Fruit fly (Drosophila melanogaster) whole organism, embryonic: Measurements from ENCODE around the gene CG33969.

ENCODE experiments used
- B-H1 ChIP-seq: fragments of 200-800 bp; sonication (Bioruptor generic); IDR thresholded peaks from 3 replicates; pipeline ENCODE4 v1.3.6; 2022; ENCODE audit warnings: missing biosample characterization, missing genetic modification characterization
- BEAF-32 ChIP-seq: fragments of 200-800 bp; sonication (Bioruptor generic); optimal IDR thresholded peaks from 3 replicates; lab custom pipeline; 2017; ENCODE audit warnings: missing biosample characterization, missing genetic modification characterization, mild to moderate bottlenecking, moderate library complexity, missing genetic modification reagents
- C15 ChIP-seq: fragments of 200-800 bp; sonication (Bioruptor generic); IDR thresholded peaks from 3 replicates; pipeline ENCODE4 v1.3.6; 2022; ENCODE audit warnings: missing biosample characterization, missing genetic modification characterization
- CG12744 ChIP-seq: fragments of 200-800 bp; sonication (Bioruptor generic); optimal IDR thresholded peaks from 2 replicates; lab custom pipeline; 2016; ENCODE audit warnings: missing biosample characterization, missing genetic modification characterization
- CG1529 ChIP-seq: fragments of 200-800 bp; sonication (Bioruptor generic); optimal IDR thresholded peaks from 3 replicates; lab custom pipeline; 2018; ENCODE audit warnings: missing biosample characterization, missing genetic modification characterization
- CG17385 ChIP-seq: fragments of 200-800 bp; sonication (Bioruptor generic); optimal IDR thresholded peaks from 3 replicates; lab custom pipeline; 2018; ENCODE audit warnings: missing biosample characterization, mild to moderate bottlenecking, missing genetic modification characterization
- CG17829 ChIP-seq: fragments of 200-800 bp; optimal IDR thresholded peaks from 2 replicates; lab custom pipeline; 2019; ENCODE audit warnings: missing biosample characterization, mild to moderate bottlenecking, missing genetic modification characterization, moderate library complexity
- CG31388 ChIP-seq: fragments of 200-800 bp; sonication (Bioruptor generic); optimal IDR thresholded peaks from 2 replicates; lab custom pipeline; 2016; ENCODE audit warnings: missing biosample characterization, missing genetic modification characterization
- CG32767 ChIP-seq: fragments of 200-800 bp; sonication (Bioruptor generic); IDR thresholded peaks from 2 replicates; pipeline ENCODE4 v1.3.6; 2022; ENCODE audit warnings: missing biosample characterization, missing genetic modification characterization
- CG5180 ChIP-seq: fragments of 200-800 bp; sonication (Bioruptor generic); optimal IDR thresholded peaks from 3 replicates; lab custom pipeline; 2017; ENCODE audit warnings: missing biosample characterization, missing genetic modification characterization, mild to moderate bottlenecking, moderate library complexity, missing genetic modification reagents
- CG6765 ChIP-seq: fragments of 200-800 bp; sonication (Bioruptor generic); optimal IDR thresholded peaks from 3 replicates; lab custom pipeline; 2017; ENCODE audit warnings: missing biosample characterization, mild to moderate bottlenecking, missing genetic modification characterization
- CG6791 ChIP-seq: fragments of 200-800 bp; sonication (Bioruptor generic); IDR thresholded peaks from 3 replicates; pipeline ENCODE4 v1.3.6; 2022; ENCODE audit warnings: missing biosample characterization, missing genetic modification characterization; ENCODE audit not compliant: partially characterized antibody
- CG6854 ChIP-seq: fragments of 200-800 bp; sonication (Bioruptor generic); optimal IDR thresholded peaks from 3 replicates; lab custom pipeline; 2017; ENCODE audit warnings: missing biosample characterization, mild to moderate bottlenecking, missing genetic modification characterization
- CG9932 ChIP-seq: fragments of 200-800 bp; sonication (Bioruptor generic); IDR thresholded peaks from 2 replicates; pipeline ENCODE4 v1.3.6; 2022; ENCODE audit warnings: missing biosample characterization, missing genetic modification characterization
- CHES-1-like ChIP-seq: fragments of 200-800 bp; sonication (Bioruptor generic); optimal IDR thresholded peaks from 2 replicates; lab custom pipeline; 2016; ENCODE audit warnings: missing biosample characterization, missing genetic modification characterization
- CrebB ChIP-seq: fragments of 200-800 bp; sonication (Bioruptor generic); optimal IDR thresholded peaks from 3 replicates; lab custom pipeline; 2018; ENCODE audit warnings: missing biosample characterization, mild to moderate bottlenecking, missing genetic modification characterization
- D19A ChIP-seq: fragments of 200-800 bp; optimal IDR thresholded peaks from 3 replicates; lab custom pipeline; 2019; ENCODE audit warnings: missing biosample characterization, mild to moderate bottlenecking, missing genetic modification characterization, moderate library complexity
- D19B ChIP-seq: fragments of 200-800 bp; sonication (Bioruptor generic); optimal IDR thresholded peaks from 2 replicates; lab custom pipeline; 2017; ENCODE audit warnings: missing biosample characterization, mild to moderate bottlenecking, missing genetic modification characterization
- Dek ChIP-seq: fragments of 200-800 bp; sonication (Bioruptor generic); optimal IDR thresholded peaks from 3 replicates; lab custom pipeline; 2019; ENCODE audit warnings: missing biosample characterization, mild to moderate bottlenecking, missing genetic modification characterization, moderate library complexity
- GATAe ChIP-seq: fragments of 200-800 bp; sonication (Bioruptor generic); conservative IDR thresholded peaks from 2 replicates; pipeline ENCODE4 v1.3.6; 2022; ENCODE audit warnings: missing biosample characterization, missing genetic modification characterization
- HLH3B ChIP-seq: fragments of 200-800 bp; sonication (Bioruptor generic); IDR thresholded peaks from 2 replicates; pipeline ENCODE4 v1.3.6; 2022; ENCODE audit warnings: missing biosample characterization, missing genetic modification characterization
- HmgD ChIP-seq: fragments of 200-800 bp; sonication (Bioruptor generic); optimal IDR thresholded peaks from 3 replicates; lab custom pipeline; 2016; ENCODE audit warnings: missing biosample characterization, missing genetic modification characterization
- Hsf ChIP-seq: fragments of 200-800 bp; sonication (Bioruptor generic); optimal IDR thresholded peaks from 3 replicates; lab custom pipeline; 2016; ENCODE audit warnings: missing biosample characterization, missing genetic modification characterization
- Lim3 ChIP-seq: fragments of 200-800 bp; sonication (Bioruptor generic); IDR thresholded peaks from 2 replicates; pipeline ENCODE4 v1.3.6; 2022; ENCODE audit warnings: missing biosample characterization, missing genetic modification characterization
- Optix ChIP-seq: fragments of 200-800 bp; sonication (Bioruptor generic); IDR thresholded peaks from 3 replicates; pipeline ENCODE4 v1.3.6; 2022; ENCODE audit warnings: missing biosample characterization, missing genetic modification characterization
- Tbp ChIP-seq: fragments of >200 bp; optimal IDR thresholded peaks from 2 replicates; lab custom pipeline; 2018; ENCODE audit warnings: missing biosample characterization, missing genetic modification characterization
- amos ChIP-seq: fragments of 200-800 bp; sonication (Bioruptor generic); IDR thresholded peaks from 2 replicates; pipeline ENCODE4 v1.3.6; 2022; ENCODE audit warnings: missing biosample characterization, missing genetic modification characterization; ENCODE audit not compliant: partially characterized antibody
- ara ChIP-seq: fragments of 200-800 bp; sonication (Bioruptor generic); IDR thresholded peaks from 2 replicates; pipeline ENCODE4 v1.3.6; 2022; ENCODE audit warnings: missing biosample characterization, missing genetic modification characterization
- br ChIP-seq: fragments of >200 bp; optimal IDR thresholded peaks from 2 replicates; lab custom pipeline; 2017
- bsh ChIP-seq, 2 experiments: fragments of 200-800 bp; sonication (Bioruptor generic); optimal IDR thresholded peaks; 2 replicates each; lab custom pipeline; 2017 to 2018; ENCODE audit warnings: mild to moderate bottlenecking in 2 of 2, missing biosample characterization in 2 of 2, missing genetic modification characterization in 2 of 2, moderate library complexity in 1 of 2
- dati ChIP-seq: fragments of 200-800 bp; sonication (Bioruptor generic); IDR thresholded peaks from 2 replicates; pipeline ENCODE4 v1.3.6; 2022; ENCODE audit warnings: missing biosample characterization, missing genetic modification characterization
- fd102C ChIP-seq: fragments of 200-800 bp; sonication (Bioruptor generic); optimal IDR thresholded peaks from 2 replicates; lab custom pipeline; 2018; ENCODE audit warnings: missing biosample characterization, mild to moderate bottlenecking, missing genetic modification characterization, moderate library complexity
- fu2 ChIP-seq: fragments of 200-800 bp; sonication (Bioruptor generic); optimal IDR thresholded peaks from 2 replicates; lab custom pipeline; 2016; ENCODE audit warnings: missing biosample characterization, missing genetic modification characterization
- ham ChIP-seq: fragments of 200-800 bp; sonication (Bioruptor generic); IDR thresholded peaks from 2 replicates; pipeline ENCODE4 v1.3.6; 2022; ENCODE audit warnings: missing biosample characterization, missing genetic modification characterization
- hb ChIP-seq: fragments of 200-800 bp; sonication (Bioruptor generic); IDR thresholded peaks from 3 replicates; pipeline ENCODE4 v1.3.6; 2022; ENCODE audit warnings: missing biosample characterization, missing genetic modification characterization; ENCODE audit not compliant: partially characterized antibody
- jigr1 ChIP-seq: fragments of 200-800 bp; sonication (Bioruptor generic); IDR thresholded peaks from 3 replicates; pipeline ENCODE4 v1.3.6; 2022; ENCODE audit warnings: missing biosample characterization, missing genetic modification characterization
- kay ChIP-seq: fragments of 200-800 bp; sonication (Bioruptor generic); optimal IDR thresholded peaks from 2 replicates; lab custom pipeline; 2016; ENCODE audit warnings: missing biosample characterization, missing genetic modification characterization
- lbe ChIP-seq: fragments of 200-800 bp; sonication (Bioruptor generic); optimal IDR thresholded peaks from 2 replicates; lab custom pipeline; 2016; ENCODE audit warnings: missing biosample characterization, mild to moderate bottlenecking, missing genetic modification characterization
- org-1 ChIP-seq: fragments of 200-800 bp; sonication (Bioruptor generic); optimal IDR thresholded peaks from 2 replicates; lab custom pipeline; 2017; ENCODE audit warnings: missing biosample characterization, missing genetic modification characterization
- phol ChIP-seq: fragments of 200-800 bp; sonication (Bioruptor generic); optimal IDR thresholded peaks from 3 replicates; lab custom pipeline; 2018; ENCODE audit warnings: missing biosample characterization, mild to moderate bottlenecking, missing genetic modification characterization, moderate library complexity
- pnt ChIP-seq: fragments of 200-800 bp; sonication (Bioruptor generic); optimal IDR thresholded peaks from 3 replicates; lab custom pipeline; 2016; ENCODE audit warnings: missing biosample characterization, missing genetic modification characterization
- pros ChIP-seq: fragments of 200-800 bp; sonication (Bioruptor generic); optimal IDR thresholded peaks from 3 replicates; lab custom pipeline; 2019; ENCODE audit warnings: missing biosample characterization, mild to moderate bottlenecking, missing genetic modification characterization, moderate library complexity
- psq ChIP-seq: fragments of 200-800 bp; sonication (Bioruptor generic); optimal IDR thresholded peaks from 2 replicates; lab custom pipeline; 2017; ENCODE audit warnings: missing biosample characterization, missing genetic modification characterization
- ro ChIP-seq: fragments of 200-800 bp; sonication (Bioruptor generic); IDR thresholded peaks from 2 replicates; pipeline ENCODE4 v1.3.6; 2022; ENCODE audit warnings: missing biosample characterization, missing genetic modification characterization
- sisA ChIP-seq: fragments of 200-800 bp; sonication (Bioruptor generic); IDR thresholded peaks from 2 replicates; pipeline ENCODE4 v1.3.6; 2022; ENCODE audit warnings: missing biosample characterization, missing genetic modification characterization
- ssp ChIP-seq: fragments of 200-800 bp; sonication (Bioruptor generic); IDR thresholded peaks from 2 replicates; pipeline ENCODE4 v1.3.6; 2022; ENCODE audit warnings: missing biosample characterization, missing genetic modification characterization
- tna ChIP-seq: fragments of 200-800 bp; sonication (Bioruptor generic); IDR thresholded peaks from 2 replicates; pipeline ENCODE4 v1.3.6; 2022; ENCODE audit warnings: missing biosample characterization, missing genetic modification characterization; ENCODE audit not compliant: partially characterized antibody
- trh ChIP-seq: fragments of 200-800 bp; sonication (Bioruptor generic); optimal IDR thresholded peaks from 2 replicates; lab custom pipeline; 2016; ENCODE audit warnings: missing biosample characterization, missing genetic modification characterization
- unpg ChIP-seq: fragments of 200-800 bp; sonication (Bioruptor generic); optimal IDR thresholded peaks from 3 replicates; lab custom pipeline; 2018; ENCODE audit warnings: missing biosample characterization, mild to moderate bottlenecking, missing genetic modification characterization, moderate library complexity
- zen2 ChIP-seq: fragments of 200-800 bp; sonication (Bioruptor generic); IDR thresholded peaks from 3 replicates; pipeline ENCODE4 v1.3.6; 2022; ENCODE audit warnings: missing biosample characterization, missing genetic modification characterization; ENCODE audit not compliant: partially characterized antibody

Gene CG33969

dm6 chr3L:20399550-20400109 lies 6.3 kb upstream of the CG33969 start (continued):
- peak; percentile 70 for TF ChIP-seq ssp (GFP tag; lab: Robert Waterston, UW)
- TF ChIP-seq sisA (GFP tag; lab: Robert Waterston, UW), result peak; percentile 85
- TF ChIP-seq B-H1 (GFP tag; lab: Robert Waterston, UW), result peak; percentile 63
- peak; percentile 75 for TF ChIP-seq HLH3B (GFP tag; lab: Robert Waterston, UW)
- TF ChIP-seq C15 (GFP tag; lab: Robert Waterston, UW), result no peak
- peak; percentile 73 for TF ChIP-seq trh
- peak; percentile 77 for TF ChIP-seq CG32767 (GFP tag; lab: Robert Waterston, UW)
- peak; percentile 68 for TF ChIP-seq D19B (GFP tag; lab: Kevin White, UChicago)
- peak; percentile 80 for TF ChIP-seq kay (GFP tag; lab: Kevin White, UChicago)
- no peak for TF ChIP-seq br (lab: Kevin White, UChicago)
- TF ChIP-seq CrebB (tag; lab: Kevin White, UChicago), result peak; percentile 77
- peak; percentile 87 for TF ChIP-seq CG17829 (tag; lab: Kevin White, UChicago)
- TF ChIP-seq jigr1, result peak; percentile 58; the same call in 1 of the 3 replicates
- peak; percentile 87 for TF ChIP-seq Hsf
- peak; percentile 86 for TF ChIP-seq Dek (tag; lab: Kevin White, UChicago)
- no peak for TF ChIP-seq fd102C (GFP tag; lab: Kevin White, UChicago)
- no peak for TF ChIP-seq hb
- TF ChIP-seq CG1529 (GFP tag; lab: Kevin White, UChicago), result peak; percentile 74
- TF ChIP-seq CG17385 (GFP tag; lab: Kevin White, UChicago), result peak; percentile 85
- peak; percentile 78 for TF ChIP-seq CG12744 (GFP tag; lab: Kevin White, UChicago)
- peak; percentile 67 for TF ChIP-seq HmgD (GFP tag; lab: Kevin White, UChicago)
- TF ChIP-seq phol, result peak; percentile 87
- TF ChIP-seq CG6854 (GFP tag; lab: Kevin White, UChicago), result peak; percentile 66
- peak; percentile 71 for TF ChIP-seq CHES-1-like
- TF ChIP-seq dati (GFP tag; lab: Robert Waterston, UW), result no peak; the same call in 1 of the 2 replicates
- no peak for TF ChIP-seq pros (GFP tag; lab: Kevin White, UChicago)
- TF ChIP-seq CG6765 (GFP tag; lab: Kevin White, UChicago), result peak; percentile 85
- peak; percentile 70 for TF ChIP-seq psq (GFP tag; lab: Kevin White, UChicago)
- no peak for TF ChIP-seq Tbp (GFP tag; lab: Kevin White, UChicago)
- no peak for TF ChIP-seq tna (GFP tag; lab: Robert Waterston, UW)
- TF ChIP-seq unpg (GFP tag; lab: Kevin White, UChicago), result peak; percentile 88
- peak; percentile 58 for TF ChIP-seq CG31388
- peak; percentile 52; the same call in 1 of the 2 replicates for TF ChIP-seq ham (GFP tag; lab: Robert Waterston, UW)
- TF ChIP-seq Optix (GFP tag; lab: Robert Waterston, UW), result peak; percentile 64; the same call in 1 of the 3 replicates
- TF ChIP-seq fu2 (GFP tag; lab: Kevin White, UChicago), result peak; percentile 71
- peak; percentile 90 for TF ChIP-seq CG9932 (GFP tag; lab: Robert Waterston, UW)
- peak; percentile 71 for TF ChIP-seq ara (GFP tag; lab: Robert Waterston, UW)
- TF ChIP-seq Lim3 (GFP tag; lab: Robert Waterston, UW), result peak; percentile 52; the same call in 1 of the 2 replicates
- TF ChIP-seq org-1 (GFP tag; lab: Kevin White, UChicago), result peak; percentile 82
- peak; percentile 71 for TF ChIP-seq ro
- TF ChIP-seq CG6791 (GFP tag; lab: Robert Waterston, UW), result no peak
- TF ChIP-seq BEAF-32 (GFP tag; lab: Kevin White, UChicago), result no peak
- peak; percentile 80 for TF ChIP-seq CG5180 (GFP tag; lab: Kevin White, UChicago)
- peak; percentile 57; the same call in 1 of the 2 replicates for TF ChIP-seq GATAe (GFP tag; lab: Robert Waterston, UW)
- peak; percentile 81 for TF ChIP-seq lbe (GFP tag; lab: Kevin White, UChicago)
- TF ChIP-seq amos (GFP tag; lab: Robert Waterston, UW), result no peak
- no peak for TF ChIP-seq zen2 (GFP tag; lab: Robert Waterston, UW)
- peak; percentile 84 for TF ChIP-seq D19A (tag; lab: Kevin White, UChicago)
- peak; percentile 60 for TF ChIP-seq pnt
- peak; percentile 82 to 86 for TF ChIP-seq bsh (GFP tag; optimal IDR thresholded peaks at IDR 0.05; lab: Kevin White, UChicago)
